Fruit fly (Drosophila melanogaster): ENCODE results near the gene CG13643.

The CG13643 gene

DNA sequence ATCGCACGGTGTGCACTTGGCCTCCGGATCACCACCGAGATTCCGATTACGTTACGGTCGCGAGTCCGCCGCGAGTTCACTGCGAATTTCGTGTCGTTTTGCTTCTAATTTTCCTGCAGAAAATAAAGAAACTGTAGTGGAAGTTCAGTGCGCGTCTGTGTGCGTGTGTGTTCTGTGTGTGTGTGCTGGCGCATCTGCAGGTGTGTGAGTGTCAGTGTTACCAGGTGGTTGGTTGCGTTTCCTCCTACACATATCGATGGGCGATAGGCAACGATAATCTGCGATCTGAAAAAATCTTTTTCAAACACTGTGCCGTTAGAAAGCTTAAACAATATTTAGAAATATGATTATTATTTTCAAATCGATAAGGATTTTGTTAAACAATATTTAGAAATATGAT, 32.2 kb upstream of the CG13643 start, which contains the start of gene Osbp:
Gene Osbp, minus strand, starts transcription at position 174 of the 400 bp plus-strand sequence.
- TF ChIP-seq Dif (GFP tag; optimal IDR thresholded peaks at IDR 0.05; ENCODE audit: partially characterized antibody) (no peak), h (GFP tag; optimal IDR thresholded peaks at IDR 0.05) (no peak), Hr83 (GFP tag; optimal IDR thresholded peaks at IDR 0.05; ENCODE audit: poor library complexity, severe bottlenecking) (peak; percentile 44), N (GFP tag; optimal IDR thresholded peaks at IDR 0.05) (peak; percentile 26), CG9705 (GFP tag; optimal IDR thresholded peaks at IDR 0.05) (peak; percentile 35), Rel (GFP tag; optimal IDR thresholded peaks at IDR 0.05) (no peak), Rel (tag; optimal IDR thresholded peaks at IDR 0.05) (peak; percentile 29)

- TF ChIP-seq jim (GFP tag; optimal IDR thresholded peaks at IDR 0.05) (no peak), dmrt93B (GFP tag; optimal IDR thresholded peaks at IDR 0.05) (no peak), woc (GFP tag; optimal IDR thresholded peaks at IDR 0.05) (no peak), Rel (GFP tag; optimal IDR thresholded peaks at IDR 0.05) (no peak), Rel (tag; optimal IDR thresholded peaks at IDR 0.05) (no peak), h (GFP tag; optimal IDR thresholded peaks at IDR 0.05) (no peak), dl (GFP tag; optimal IDR thresholded peaks at IDR 0.05; ENCODE audit: insufficient read depth in 1 of 2, partially characterized antibody in 2 of 2) (no peak), ey (GFP tag; optimal IDR thresholded peaks at IDR 0.05) (no peak), CG9705 (GFP tag; optimal IDR thresholded peaks at IDR 0.05) (no peak), Vsx2 (GFP tag; optimal IDR thresholded peaks at IDR 0.05; ENCODE audit: partially characterized antibody) (no peak), CG32264 (GFP tag; optimal IDR thresholded peaks at IDR 0.05) (no peak), tai (GFP tag; optimal IDR thresholded peaks at IDR 0.05) (no peak), Hr78 (GFP tag; optimal IDR thresholded peaks at IDR 0.05) (no peak), rgr (GFP tag; optimal IDR thresholded peaks at IDR 0.05) (no peak), Sp1 (GFP tag; optimal IDR thresholded peaks at IDR 0.05) (no peak)
Measured at dm6 chr3R:24935758-24936157, 30.0 kb upstream of the CG13643 start.

DNA sequence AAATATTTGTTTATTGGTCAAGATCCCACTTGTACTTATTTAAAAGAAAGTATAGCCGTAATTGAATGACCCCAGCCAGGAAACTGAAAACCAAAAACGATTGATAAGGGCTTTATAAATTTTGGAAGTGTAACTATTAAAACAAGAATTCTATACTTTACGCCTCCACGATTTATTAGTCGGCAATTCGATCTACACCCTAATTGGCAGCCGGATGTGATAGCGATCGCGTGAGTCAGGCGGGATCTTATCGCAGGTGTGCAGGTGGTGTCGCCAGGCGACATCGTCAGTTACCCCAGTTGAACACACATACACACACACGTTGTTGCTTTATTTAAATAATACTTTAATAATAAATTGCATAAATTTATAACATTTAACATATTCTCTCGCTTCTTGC, 28.7 kb upstream of the CG13643 start:
- TF ChIP-seq CG9705 (GFP tag; optimal IDR thresholded peaks at IDR 0.05): no peak
- TF ChIP-seq jim (GFP tag; optimal IDR thresholded peaks at IDR 0.05): no peak
- no peak for TF ChIP-seq sv (GFP tag; optimal IDR thresholded peaks at IDR 0.05)
- no peak for TF ChIP-seq Rel (GFP tag; optimal IDR thresholded peaks at IDR 0.05)
- TF ChIP-seq Rel (tag; optimal IDR thresholded peaks at IDR 0.05): no peak
- no peak for TF ChIP-seq lola (GFP tag; optimal IDR thresholded peaks at IDR 0.05)
- no peak for TF ChIP-seq GATAd (GFP tag; optimal IDR thresholded peaks at IDR 0.05)
- no peak for TF ChIP-seq HLH106 (tag; optimal IDR thresholded peaks at IDR 0.05)
- no peak for TF ChIP-seq usp (GFP tag; optimal IDR thresholded peaks at IDR 0.05)
- TF ChIP-seq rgr (GFP tag; optimal IDR thresholded peaks at IDR 0.05): no peak
- TF ChIP-seq N (GFP tag; optimal IDR thresholded peaks at IDR 0.05): no peak
- TF ChIP-seq sage (GFP tag; optimal IDR thresholded peaks at IDR 0.05): no peak

DNA sequence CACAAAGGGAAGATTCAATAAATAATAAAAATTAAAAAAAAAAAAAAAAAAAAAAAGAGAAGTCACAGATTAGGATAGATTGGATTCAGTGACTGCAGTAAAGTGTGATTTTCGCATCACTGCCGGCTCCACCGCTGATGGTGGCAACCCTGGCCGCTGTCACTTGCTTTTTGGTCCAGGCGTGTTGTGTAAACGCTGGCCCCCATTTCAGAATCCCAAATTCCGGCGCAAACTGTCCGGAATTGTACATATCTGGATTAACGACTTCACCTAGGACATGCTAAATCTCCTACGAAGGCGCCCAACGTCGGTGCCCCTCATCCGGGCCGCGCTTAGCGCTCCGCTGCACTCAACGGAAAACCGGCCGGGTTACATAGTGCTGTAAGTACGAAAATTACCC, 26.1 kb upstream of the CG13643 start, which contains the start of gene CG11771:
Gene CG11771, plus strand, starts transcription at position 155 of the 400 bp plus-strand sequence.
- TF ChIP-seq CG9705 (GFP tag; optimal IDR thresholded peaks at IDR 0.05): no peak
- TF ChIP-seq jim (GFP tag; optimal IDR thresholded peaks at IDR 0.05): no peak
- no peak for TF ChIP-seq Abd-B (GFP tag; optimal IDR thresholded peaks at IDR 0.05)
- no peak for TF ChIP-seq Hnf4 (GFP tag; optimal IDR thresholded peaks at IDR 0.05)
- no peak for TF ChIP-seq HLH106 (tag; optimal IDR thresholded peaks at IDR 0.05)
- no peak for TF ChIP-seq ey (GFP tag; optimal IDR thresholded peaks at IDR 0.05)
- no peak for TF ChIP-seq N (GFP tag; optimal IDR thresholded peaks at IDR 0.05)
- no peak for TF ChIP-seq OdsH (GFP tag; optimal IDR thresholded peaks at IDR 0.05)
- TF ChIP-seq Rel (GFP tag; optimal IDR thresholded peaks at IDR 0.05): no peak
- no peak for TF ChIP-seq Rel (tag; optimal IDR thresholded peaks at IDR 0.05)
- no peak for TF ChIP-seq Myc (optimal IDR thresholded peaks at IDR 0.05)
- TF ChIP-seq woc (GFP tag; optimal IDR thresholded peaks at IDR 0.05): no peak

- TF ChIP-seq pan (optimal IDR thresholded peaks at IDR 0.05) (no peak), Myc (optimal IDR thresholded peaks at IDR 0.05) (peak; percentile 43), Vsx2 (GFP tag; optimal IDR thresholded peaks at IDR 0.05; ENCODE audit: partially characterized antibody) (peak; percentile 92), dl (GFP tag; optimal IDR thresholded peaks at IDR 0.05; ENCODE audit: insufficient read depth in 1 of 2, partially characterized antibody in 2 of 2) (no peak), brk (GFP tag; optimal IDR thresholded peaks at IDR 0.05) (no peak), OdsH (GFP tag; optimal IDR thresholded peaks at IDR 0.05) (no peak), dmrt93B (GFP tag; optimal IDR thresholded peaks at IDR 0.05) (no peak), fru (GFP tag; optimal IDR thresholded peaks at IDR 0.05) (no peak), Hr78 (GFP tag; optimal IDR thresholded peaks at IDR 0.05) (no peak), h (GFP tag; optimal IDR thresholded peaks at IDR 0.05) (no peak)
Measured at dm6 chr3R:24926752-24927320, 21.0 kb upstream of the CG13643 start.
